Fruit fly (Drosophila melanogaster) whole organism, wandering third instar larva: ENCODE data around the gene CG7058.

Source experiments
- Abd-B ChIP-seq: fragments of >200 bp; optimal IDR thresholded peaks from 2 replicates; lab custom pipeline; 2017; ENCODE audit warnings: missing biosample characterization, missing genetic modification characterization
- CG32264 ChIP-seq: fragments of 200-800 bp; sonication (Bioruptor generic); optimal IDR thresholded peaks from 2 replicates; lab custom pipeline; 2016; ENCODE audit warnings: missing biosample characterization, missing genetic modification characterization
- CG9705 ChIP-seq: fragments of 200-800 bp; sonication (Bioruptor generic); optimal IDR thresholded peaks from 2 replicates; lab custom pipeline; 2018; ENCODE audit warnings: missing biosample characterization, mild to moderate bottlenecking, missing genetic modification characterization
- CrebA ChIP-seq: fragments of 200-800 bp; sonication (Bioruptor generic); optimal IDR thresholded peaks from 2 replicates; lab custom pipeline; 2016; ENCODE audit warnings: missing biosample characterization, mild to moderate bottlenecking, missing genetic modification characterization, borderline replicate concordance
- Dfd ChIP-seq: fragments of >200 bp; optimal IDR thresholded peaks from 2 replicates; lab custom pipeline; 2017; ENCODE audit warnings: missing biosample characterization, missing genetic modification characterization
- Dif ChIP-seq: fragments of 200-275, 200-300 bp; sonication (Bioruptor generic); optimal IDR thresholded peaks from 2 replicates; lab custom pipeline; 2018; ENCODE audit warnings: missing biosample characterization, missing genetic modification characterization; ENCODE audit not compliant: partially characterized antibody
- GATAd ChIP-seq: sonication (Bioruptor generic); optimal IDR thresholded peaks from 2 replicates; lab custom pipeline; 2016; ENCODE audit warnings: missing biosample characterization, missing genetic modification characterization
- HLH106 ChIP-seq: fragments of 200-800 bp; optimal IDR thresholded peaks from 3 replicates; lab custom pipeline; 2019; ENCODE audit warnings: missing biosample characterization, mild to moderate bottlenecking, missing genetic modification characterization, moderate library complexity
- Hnf4 ChIP-seq: fragments of 200-800 bp; sonication (Bioruptor generic); optimal IDR thresholded peaks from 2 replicates; lab custom pipeline; 2016; ENCODE audit warnings: missing biosample characterization, mild to moderate bottlenecking, missing genetic modification characterization
- Hr78 ChIP-seq: fragments of >200 bp; optimal IDR thresholded peaks from 2 replicates; lab custom pipeline; 2017; ENCODE audit warnings: missing biosample characterization, missing genetic modification characterization
- Mio ChIP-seq: sonication (Bioruptor generic); optimal IDR thresholded peaks from 2 replicates; lab custom pipeline; 2016; ENCODE audit warnings: missing biosample characterization, missing genetic modification characterization
- N ChIP-seq: fragments of >200 bp; optimal IDR thresholded peaks from 2 replicates; lab custom pipeline; 2018; ENCODE audit warnings: missing biosample characterization, missing external identifiers, missing genetic modification characterization
- OdsH ChIP-seq: fragments of 200-800 bp; sonication (Bioruptor generic); optimal IDR thresholded peaks from 2 replicates; lab custom pipeline; 2016; ENCODE audit warnings: missing biosample characterization, mild to moderate bottlenecking, missing genetic modification characterization
- Rel ChIP-seq, 2 experiments: fragments of 200-800 bp; sonication (Bioruptor generic) in 1 of 2; optimal IDR thresholded peaks; 2 replicates in 1 of 2; 3 replicates in 1 of 2; lab custom pipeline; 2016 to 2019; ENCODE audit warnings: mild to moderate bottlenecking in 2 of 2, missing biosample characterization in 2 of 2, missing genetic modification characterization in 2 of 2, moderate library complexity in 1 of 2
- Sp1 ChIP-seq: fragments of 200-800 bp; sonication (Bioruptor generic); optimal IDR thresholded peaks from 3 replicates; lab custom pipeline; 2019; ENCODE audit warnings: missing biosample characterization, mild to moderate bottlenecking, missing genetic modification characterization, moderate library complexity
- Vsx2 ChIP-seq: fragments of 200-300, 225-300 bp; sonication (Bioruptor generic); optimal IDR thresholded peaks from 2 replicates; lab custom pipeline; 2018; ENCODE audit warnings: missing biosample characterization, missing genetic modification characterization; ENCODE audit not compliant: partially characterized antibody
- br ChIP-seq: fragments of 200-800 bp; sonication (Bioruptor generic); optimal IDR thresholded peaks from 2 replicates; lab custom pipeline; 2016; ENCODE audit warnings: missing biosample characterization, missing genetic modification characterization
- dmrt93B ChIP-seq: fragments of 200-800 bp; sonication (Bioruptor generic); optimal IDR thresholded peaks from 2 replicates; lab custom pipeline; 2018; ENCODE audit warnings: missing biosample characterization, mild to moderate bottlenecking, missing genetic modification characterization
- dsf ChIP-seq: sonication (Bioruptor generic); optimal IDR thresholded peaks from 2 replicates; lab custom pipeline; 2016; ENCODE audit warnings: missing biosample characterization, missing genetic modification characterization, borderline replicate concordance
- ey ChIP-seq: fragments of 200-800 bp; sonication (Bioruptor generic); optimal IDR thresholded peaks from 2 replicates; lab custom pipeline; 2016; ENCODE audit warnings: missing biosample characterization, missing genetic modification characterization
- fru ChIP-seq: fragments of 200-800 bp; sonication (Bioruptor generic); optimal IDR thresholded peaks from 3 replicates; lab custom pipeline; 2016; ENCODE audit warnings: missing biosample characterization, mild to moderate bottlenecking, missing genetic modification characterization
- h ChIP-seq: fragments of 200-800 bp; sonication (Bioruptor generic); optimal IDR thresholded peaks from 3 replicates; lab custom pipeline; 2016; ENCODE audit warnings: missing biosample characterization, mild to moderate bottlenecking, missing genetic modification characterization
- jim ChIP-seq: fragments of 175-275, 200-325 bp; sonication (Bioruptor generic); optimal IDR thresholded peaks from 2 replicates; lab custom pipeline; 2016; ENCODE audit warnings: missing biosample characterization, mild to moderate bottlenecking, missing genetic modification characterization
- lola ChIP-seq: fragments of >200 bp; optimal IDR thresholded peaks from 2 replicates; lab custom pipeline; 2017; ENCODE audit warnings: missing biosample characterization, missing genetic modification characterization
- pan ChIP-seq: fragments of >200 bp; optimal IDR thresholded peaks from 2 replicates; lab custom pipeline; 2017
- psq ChIP-seq: fragments of 200-800 bp; sonication (Bioruptor generic); optimal IDR thresholded peaks from 3 replicates; lab custom pipeline; 2017; ENCODE audit warnings: missing biosample characterization, mild to moderate bottlenecking, missing genetic modification characterization, moderate library complexity
- rgr ChIP-seq: fragments of 200-800 bp; sonication (Bioruptor generic); optimal IDR thresholded peaks from 3 replicates; lab custom pipeline; 2016; ENCODE audit warnings: missing biosample characterization, mild to moderate bottlenecking, missing genetic modification characterization
- sage ChIP-seq: fragments of 200-800 bp; sonication (Bioruptor generic); optimal IDR thresholded peaks from 2 replicates; lab custom pipeline; 2016; ENCODE audit warnings: missing biosample characterization, mild to moderate bottlenecking, missing genetic modification characterization
- usp ChIP-seq: fragments of >200 bp; optimal IDR thresholded peaks from 2 replicates; lab custom pipeline; 2017; ENCODE audit warnings: missing biosample characterization, missing genetic modification characterization

CG7058 gene

DNA sequence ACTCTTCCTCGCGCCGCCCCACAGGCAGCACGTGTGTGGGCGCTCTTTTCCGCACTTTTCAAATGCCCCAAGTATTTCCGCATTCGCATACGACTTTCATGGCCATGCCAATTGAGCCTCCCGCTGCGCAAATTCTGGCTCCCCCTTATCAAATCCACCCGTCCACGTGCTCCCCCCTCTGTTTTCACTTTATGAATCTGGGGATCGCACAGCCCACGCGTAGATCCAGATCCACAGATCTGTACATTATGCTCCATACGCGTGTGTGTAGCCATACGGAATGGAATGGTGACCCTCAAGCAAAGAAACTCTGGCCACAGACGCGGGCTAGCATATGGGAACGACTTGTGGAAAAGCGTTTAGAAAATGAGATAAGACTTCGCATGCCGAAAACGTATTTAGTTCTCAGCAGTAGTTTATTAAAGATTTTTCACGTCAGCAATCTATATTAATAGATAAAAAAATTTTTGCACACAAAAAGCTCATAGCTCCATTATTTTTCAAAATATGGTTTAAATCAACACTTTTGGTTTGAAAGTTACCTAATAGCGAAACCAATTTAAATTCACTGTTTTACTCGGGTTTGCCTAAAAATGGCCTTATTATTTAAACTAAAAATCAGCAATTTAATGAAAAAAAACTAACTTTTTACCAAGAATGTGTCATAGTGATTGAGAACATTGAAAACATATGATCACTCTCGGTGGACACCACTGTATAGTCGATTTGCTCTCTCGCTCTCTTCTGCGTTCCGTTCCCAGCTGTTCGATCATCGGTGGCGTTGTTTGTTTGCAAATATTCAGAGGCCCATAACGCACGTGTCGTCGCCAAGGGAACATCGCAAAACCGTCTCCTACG lies 16.9 kb upstream of the CG7058 start (continued):
- TF ChIP-seq lola (GFP tag; lab: Kevin White, UChicago) (no peak), OdsH (peak; percentile 42), Mio (GFP tag; lab: Kevin White, UChicago) (no peak), h (peak; percentile 27), psq (GFP tag; lab: Kevin White, UChicago) (peak; percentile 53), CrebA (GFP tag; lab: Kevin White, UChicago) (no peak), Dif (no peak)

DNA sequence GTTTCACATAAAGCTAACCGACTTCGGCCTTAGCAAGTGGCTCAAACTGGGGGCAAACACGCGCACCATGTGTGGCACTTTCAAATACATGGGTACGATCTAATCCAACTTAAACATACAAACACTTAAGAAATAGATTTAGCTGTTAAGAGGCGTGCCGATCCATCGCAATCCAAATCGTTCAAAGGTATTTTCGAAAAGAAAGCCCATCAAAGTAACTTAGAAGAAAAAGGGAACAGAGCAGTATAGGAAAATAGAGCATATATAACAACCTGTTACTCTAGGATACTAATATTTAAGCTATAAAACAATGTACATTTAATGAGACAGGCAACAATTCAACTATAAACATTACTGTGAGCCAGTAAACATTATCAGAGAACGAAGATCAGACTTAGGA lies 15.1 kb upstream of the CG7058 start, which contains the start of gene Atg101:
Gene Atg101, plus strand, starts transcription at position 301 of the 400 bp plus-strand sequence.
- TF ChIP-seq N (GFP tag; lab: Kevin White, UChicago) (no peak), CG32264 (GFP tag; lab: Kevin White, UChicago) (no peak), fru (no peak), jim (GFP tag; lab: Kevin White, UChicago) (no peak), Hr78 (GFP tag; lab: Kevin White, UChicago) (no peak)

dm6 chrX:18797567-18797966 lies 8.9 kb upstream of the CG7058 start, which contains the start of gene bnb:
TSS of gene bnb (minus strand) at chrX:18797687.
- TF ChIP-seq dmrt93B (GFP tag; lab: Kevin White, UChicago) (no peak), Rel (GFP tag; optimal IDR thresholded peaks at IDR 0.05; lab: Kevin White, UChicago) (no peak), Rel (tag; optimal IDR thresholded peaks at IDR 0.05; lab: Kevin White, UChicago) (no peak), pan (lab: Kevin White, UChicago) (no peak), ey (GFP tag; lab: Kevin White, UChicago) (no peak), Hr78 (GFP tag; lab: Kevin White, UChicago) (no peak), br (GFP tag; lab: Kevin White, UChicago) (no peak), OdsH (no peak), jim (GFP tag; lab: Kevin White, UChicago) (no peak)

DNA sequence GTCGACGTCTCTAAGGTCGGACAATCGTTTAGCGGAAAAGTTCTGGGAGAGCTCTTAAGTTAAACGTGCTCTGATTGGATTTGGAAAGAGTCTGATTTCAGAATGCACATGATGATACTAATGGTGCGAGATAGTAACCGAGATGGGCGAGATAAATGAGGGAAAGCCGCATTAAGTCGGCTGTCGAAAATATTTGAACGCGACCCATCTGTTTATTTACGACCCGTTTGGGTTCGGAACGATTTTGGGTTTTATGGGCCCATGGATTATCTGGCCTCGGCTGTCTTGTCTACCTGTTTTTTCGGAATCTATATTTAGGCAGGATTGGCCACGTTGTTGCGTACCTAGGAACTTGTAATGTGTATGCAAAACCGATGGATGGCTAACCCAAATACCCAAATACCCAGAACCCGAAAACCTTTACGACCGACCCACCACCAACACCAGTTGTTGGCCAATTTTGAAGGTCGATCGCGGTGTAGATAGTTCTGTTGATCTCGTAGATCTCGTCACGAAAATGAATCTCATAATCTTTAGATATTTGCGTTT lies 7.1 kb upstream of the CG7058 start:
- TF ChIP-seq Vsx2 (GFP tag; lab: Kevin White, UChicago): no peak
- TF ChIP-seq CG32264 (GFP tag; lab: Kevin White, UChicago): no peak
- TF ChIP-seq Sp1 (GFP tag; lab: Kevin White, UChicago): no peak
- no peak for TF ChIP-seq HLH106
- TF ChIP-seq rgr (GFP tag; lab: Kevin White, UChicago): no peak

DNA sequence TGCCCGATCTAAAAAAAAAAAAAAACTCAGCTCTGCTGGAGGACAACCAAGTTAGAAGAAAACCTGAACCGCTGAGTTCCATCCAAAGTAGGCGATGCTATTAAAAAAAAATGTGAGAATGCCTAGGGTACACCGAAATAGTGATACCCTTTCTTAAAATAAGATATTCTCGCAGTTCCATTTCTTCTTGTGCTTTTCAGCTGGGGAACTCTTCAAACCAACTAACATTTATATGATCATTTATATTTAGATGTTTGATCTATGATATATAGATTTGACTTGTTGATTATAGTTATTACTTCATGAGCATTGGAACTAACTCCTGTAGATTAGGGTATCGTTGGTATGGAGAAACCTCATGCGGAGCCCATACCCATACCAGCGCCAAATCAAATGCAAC lies 6.3 kb upstream of the CG7058 start:
- no peak for TF ChIP-seq Abd-B (GFP tag; lab: Kevin White, UChicago)
- TF ChIP-seq Dfd: no peak
- TF ChIP-seq dsf (GFP tag; lab: Kevin White, UChicago): no peak
- no peak for TF ChIP-seq OdsH
- TF ChIP-seq Sp1 (GFP tag; lab: Kevin White, UChicago): no peak
- no peak for TF ChIP-seq fru
- TF ChIP-seq usp (GFP tag; lab: Kevin White, UChicago): no peak
- no peak for TF ChIP-seq ey (GFP tag; lab: Kevin White, UChicago)
- no peak for TF ChIP-seq dmrt93B (GFP tag; lab: Kevin White, UChicago)
- TF ChIP-seq, all 38 proteins: peak for 0

- no peak for TF ChIP-seq br (GFP tag; lab: Kevin White, UChicago)
- TF ChIP-seq Mio (GFP tag; lab: Kevin White, UChicago): no peak
- TF ChIP-seq sage (GFP tag; lab: Kevin White, UChicago): no peak
- TF ChIP-seq Hnf4 (GFP tag; lab: Kevin White, UChicago): no peak
- no peak for TF ChIP-seq fru
- TF ChIP-seq Abd-B (GFP tag; lab: Kevin White, UChicago): no peak
- no peak for TF ChIP-seq GATAd (GFP tag; lab: Kevin White, UChicago)
- no peak for TF ChIP-seq CG32264 (GFP tag; lab: Kevin White, UChicago)
- TF ChIP-seq N (GFP tag; lab: Kevin White, UChicago): no peak
- no peak for TF ChIP-seq Vsx2 (GFP tag; lab: Kevin White, UChicago)
- TF ChIP-seq jim (GFP tag; lab: Kevin White, UChicago): no peak
- no peak for TF ChIP-seq CG9705 (GFP tag; lab: Kevin White, UChicago)
- no peak for TF ChIP-seq Dfd
Observed at dm6 chrX:18801293-18801692, 5.2 kb upstream of the CG7058 start.
